Worm (Caenorhabditis elegans): ENCODE results near the gene acr-17.

- TF ChIP-seq pqm-1 (tag; optimal IDR thresholded peaks at IDR 0.05) (no peak), eor-1 (tag; optimal IDR thresholded peaks at IDR 0.05) (no peak)
Measured at ce11 chrV:2589834-2590233, 18.6 kb upstream of the acr-17 start.

All from whole organism, L3 larva.